Fruit fly (Drosophila melanogaster) whole organism, embryonic: ENCODE data around the gene GstD8.

Source experiments
- Atf6 ChIP-seq: fragments of 200-800 bp; sonication (Bioruptor generic); IDR thresholded peaks from 2 replicates; pipeline ENCODE4 v1.3.6; 2022; ENCODE audit warnings: missing biosample characterization, missing genetic modification characterization
- Awh ChIP-seq: fragments of 200-800 bp; sonication (Bioruptor generic); IDR thresholded peaks from 2 replicates; pipeline ENCODE4, ENCODE4 v1.3.6; 2022; ENCODE audit warnings: missing biosample characterization, missing genetic modification characterization
- CG11695 ChIP-seq: fragments of 200-800 bp; sonication (Bioruptor generic); IDR thresholded peaks from 3 replicates; pipeline ENCODE4 v1.3.6; 2022; ENCODE audit warnings: missing biosample characterization, missing genetic modification characterization
- CG12155 ChIP-seq: fragments of 200-800 bp; sonication (Bioruptor generic); optimal IDR thresholded peaks from 3 replicates; lab custom pipeline; 2016; ENCODE audit warnings: missing biosample characterization, missing genetic modification characterization
- CG12744 ChIP-seq: fragments of 200-800 bp; sonication (Bioruptor generic); optimal IDR thresholded peaks from 2 replicates; lab custom pipeline; 2016; ENCODE audit warnings: missing biosample characterization, missing genetic modification characterization
- CG13296 ChIP-seq: fragments of 200-800 bp; sonication (Bioruptor generic); optimal IDR thresholded peaks from 3 replicates; lab custom pipeline; 2018; ENCODE audit warnings: missing biosample characterization, mild to moderate bottlenecking, missing genetic modification characterization
- CG14014 ChIP-seq: fragments of 200-800 bp; sonication (Bioruptor generic); IDR thresholded peaks from 2 replicates; pipeline ENCODE4 v1.3.6; 2022; ENCODE audit warnings: missing biosample characterization, missing genetic modification characterization
- CG14965 ChIP-seq: fragments of 200-800 bp; sonication (Bioruptor generic); optimal IDR thresholded peaks from 2 replicates; lab custom pipeline; 2016; ENCODE audit warnings: missing biosample characterization, missing genetic modification characterization, borderline replicate concordance
- CG15269 ChIP-seq: fragments of 200-800 bp; sonication (Bioruptor generic); optimal IDR thresholded peaks from 2 replicates; lab custom pipeline; 2018; ENCODE audit warnings: missing biosample characterization, mild to moderate bottlenecking, missing genetic modification characterization, moderate library complexity
- CG17361 ChIP-seq: fragments of 200-800 bp; sonication (Bioruptor generic); IDR thresholded peaks from 3 replicates; pipeline ENCODE4 v1.3.6; 2022; ENCODE audit warnings: missing biosample characterization, missing genetic modification characterization
- CG17912 ChIP-seq: fragments of 200-800 bp; sonication (Bioruptor generic); optimal IDR thresholded peaks from 2 replicates; lab custom pipeline; 2018; ENCODE audit warnings: missing biosample characterization, mild to moderate bottlenecking, missing genetic modification characterization
- CG30431 ChIP-seq: fragments of 200-800 bp; sonication (Bioruptor generic); optimal IDR thresholded peaks from 2 replicates; lab custom pipeline; 2017; ENCODE audit warnings: missing biosample characterization, missing genetic modification characterization
- CG32767 ChIP-seq: fragments of 200-800 bp; sonication (Bioruptor generic); IDR thresholded peaks from 2 replicates; pipeline ENCODE4 v1.3.6; 2022; ENCODE audit warnings: missing biosample characterization, missing genetic modification characterization
- CG5180 ChIP-seq: fragments of 200-800 bp; sonication (Bioruptor generic); optimal IDR thresholded peaks from 3 replicates; lab custom pipeline; 2017; ENCODE audit warnings: missing biosample characterization, missing genetic modification characterization, mild to moderate bottlenecking, moderate library complexity, missing genetic modification reagents
- CG6683 ChIP-seq: fragments of 200-800 bp; sonication (Bioruptor generic); optimal IDR thresholded peaks from 2 replicates; lab custom pipeline; 2017; ENCODE audit warnings: missing biosample characterization, mild to moderate bottlenecking, missing genetic modification characterization, missing genetic modification reagents
- CG6765 ChIP-seq: fragments of 200-800 bp; sonication (Bioruptor generic); optimal IDR thresholded peaks from 3 replicates; lab custom pipeline; 2017; ENCODE audit warnings: missing biosample characterization, mild to moderate bottlenecking, missing genetic modification characterization
- CG6854 ChIP-seq: fragments of 200-800 bp; sonication (Bioruptor generic); optimal IDR thresholded peaks from 3 replicates; lab custom pipeline; 2017; ENCODE audit warnings: missing biosample characterization, mild to moderate bottlenecking, missing genetic modification characterization
- CG8359 ChIP-seq: fragments of 200-800 bp; sonication (Bioruptor generic); optimal IDR thresholded peaks from 2 replicates; lab custom pipeline; 2017; ENCODE audit warnings: missing biosample characterization, mild to moderate bottlenecking, missing genetic modification characterization, borderline replicate concordance
- CG8388 ChIP-seq: fragments of 200-800 bp; sonication (Bioruptor generic); optimal IDR thresholded peaks from 2 replicates; lab custom pipeline; 2019; ENCODE audit warnings: missing biosample characterization, mild to moderate bottlenecking, missing genetic modification characterization, moderate library complexity
- CG8924 ChIP-seq: fragments of 200-800 bp; optimal IDR thresholded peaks from 3 replicates; lab custom pipeline; 2019; ENCODE audit warnings: missing biosample characterization, mild to moderate bottlenecking, missing genetic modification characterization, moderate library complexity
- CG9817 ChIP-seq: fragments of 200-800 bp; sonication (Bioruptor generic); optimal IDR thresholded peaks from 2 replicates; lab custom pipeline; 2018; ENCODE audit warnings: missing biosample characterization, mild to moderate bottlenecking, missing genetic modification characterization, moderate library complexity
- Chrac-16 ChIP-seq: fragments of 200-800 bp; sonication (Bioruptor generic); optimal IDR thresholded peaks from 3 replicates; lab custom pipeline; 2016; ENCODE audit warnings: missing biosample characterization, missing genetic modification characterization
- CrebB ChIP-seq: fragments of 200-800 bp; sonication (Bioruptor generic); optimal IDR thresholded peaks from 3 replicates; lab custom pipeline; 2018; ENCODE audit warnings: missing biosample characterization, mild to moderate bottlenecking, missing genetic modification characterization
- Dip2 ChIP-seq: fragments of 200-800 bp; sonication (Bioruptor generic); IDR thresholded peaks from 2 replicates; pipeline ENCODE4 v1.3.6; 2022; ENCODE audit warnings: missing biosample characterization, missing genetic modification characterization
- E2f1 ChIP-seq: fragments of 200-800 bp; sonication (Bioruptor generic); IDR thresholded peaks from 2 replicates; pipeline ENCODE4 v1.3.6; 2022; ENCODE audit warnings: missing biosample characterization, missing genetic modification characterization
- E2f2 ChIP-seq: fragments of 200-800 bp; sonication (Bioruptor generic); IDR thresholded peaks from 2 replicates; pipeline ENCODE4 v1.3.6; 2022; ENCODE audit warnings: missing biosample characterization, missing genetic modification characterization
- Elba2 ChIP-seq: fragments of 200-800 bp; sonication (Bioruptor generic); optimal IDR thresholded peaks from 3 replicates; lab custom pipeline; 2016; ENCODE audit warnings: missing biosample characterization, missing genetic modification characterization
- Fer2 ChIP-seq: fragments of 200-800 bp; sonication (Bioruptor generic); optimal IDR thresholded peaks from 2 replicates; lab custom pipeline; 2018; ENCODE audit warnings: missing biosample characterization, mild to moderate bottlenecking, missing genetic modification characterization, moderate library complexity
- GATAe ChIP-seq: fragments of 200-800 bp; sonication (Bioruptor generic); conservative IDR thresholded peaks from 2 replicates; pipeline ENCODE4 v1.3.6; 2022; ENCODE audit warnings: missing biosample characterization, missing genetic modification characterization
- Gsc ChIP-seq: fragments of 200-800 bp; sonication (Bioruptor generic); IDR thresholded peaks from 2 replicates; pipeline ENCODE4 v1.3.6; 2022; ENCODE audit warnings: missing biosample characterization, missing genetic modification characterization
- HLH4C ChIP-seq: fragments of 200-800 bp; sonication (Bioruptor generic); IDR thresholded peaks from 3 replicates; pipeline ENCODE4 v1.3.6; 2022; ENCODE audit warnings: missing biosample characterization, missing genetic modification characterization; ENCODE audit not compliant: partially characterized antibody
- NfI ChIP-seq: fragments of 200-800 bp; sonication (Bioruptor generic); optimal IDR thresholded peaks from 3 replicates; lab custom pipeline; 2018; ENCODE audit warnings: missing biosample characterization, mild to moderate bottlenecking, missing genetic modification characterization, moderate library complexity
- PHDP ChIP-seq: fragments of 200-800 bp; sonication (Bioruptor generic); optimal IDR thresholded peaks from 3 replicates; lab custom pipeline; 2018; ENCODE audit warnings: missing biosample characterization, mild to moderate bottlenecking, missing genetic modification characterization, moderate library complexity
- Pdp1 ChIP-seq, 2 experiments: fragments of 200-800 bp; sonication (Bioruptor generic); optimal IDR thresholded peaks; 3 replicates each; lab custom pipeline; 2016; ENCODE audit warnings: missing biosample characterization in 2 of 2, missing genetic modification characterization in 2 of 2, mild to moderate bottlenecking in 1 of 2, moderate library complexity in 1 of 2
- Rfx ChIP-seq: fragments of 200-800 bp; sonication (Bioruptor generic); IDR thresholded peaks from 2 replicates; pipeline ENCODE4 v1.3.6; 2022; ENCODE audit warnings: missing biosample characterization, missing genetic modification characterization
- Xbp1 ChIP-seq: fragments of 200-800 bp; sonication (Bioruptor generic); optimal IDR thresholded peaks from 3 replicates; lab custom pipeline; 2016; ENCODE audit warnings: missing biosample characterization, mild to moderate bottlenecking, missing genetic modification characterization
- bab2 ChIP-seq: fragments of 200-800 bp; sonication (Bioruptor generic); optimal IDR thresholded peaks from 2 replicates; lab custom pipeline; 2016; ENCODE audit warnings: missing biosample characterization, missing genetic modification characterization
- cato ChIP-seq: fragments of 200-800 bp; sonication (Bioruptor generic); optimal IDR thresholded peaks from 2 replicates; lab custom pipeline; 2016; ENCODE audit warnings: missing biosample characterization, missing genetic modification characterization, borderline replicate concordance
- cwo ChIP-seq: fragments of 200-800 bp; sonication (Bioruptor generic); optimal IDR thresholded peaks from 3 replicates; lab custom pipeline; 2017; ENCODE audit warnings: missing biosample characterization, missing genetic modification characterization, mild to moderate bottlenecking, moderate library complexity, missing genetic modification reagents
- esg ChIP-seq: fragments of 200-800 bp; sonication (Bioruptor generic); conservative IDR thresholded peaks from 2 replicates; pipeline ENCODE4 v1.3.6; 2022; ENCODE audit warnings: missing biosample characterization, missing genetic modification characterization
- hkb ChIP-seq, 2 experiments: fragments of 200-800 bp in 1 of 2; fragments of >200 bp in 1 of 2; sonication (Bioruptor generic) in 1 of 2; IDR thresholded peaks in 1 of 2; optimal IDR thresholded peaks in 1 of 2; 2 replicates each; pipeline versions ENCODE4 v1.3.6 to Lab custom; 2017 to 2022; ENCODE audit warnings: missing biosample characterization in 1 of 2, missing genetic modification characterization in 1 of 2
- kay ChIP-seq: fragments of 200-800 bp; sonication (Bioruptor generic); optimal IDR thresholded peaks from 2 replicates; lab custom pipeline; 2016; ENCODE audit warnings: missing biosample characterization, missing genetic modification characterization
- luna ChIP-seq: fragments of 200-800 bp; sonication (Bioruptor generic); optimal IDR thresholded peaks from 2 replicates; lab custom pipeline; 2016; ENCODE audit warnings: missing biosample characterization, missing genetic modification characterization
- nerfin-1 ChIP-seq: fragments of 200-800 bp; sonication (Bioruptor generic); optimal IDR thresholded peaks from 3 replicates; lab custom pipeline; 2019; ENCODE audit warnings: missing biosample characterization, mild to moderate bottlenecking, missing genetic modification characterization, moderate library complexity
- odd ChIP-seq: fragments of 200-800 bp; sonication (Bioruptor generic); optimal IDR thresholded peaks from 2 replicates; lab custom pipeline; 2017; ENCODE audit warnings: missing biosample characterization, mild to moderate bottlenecking, missing genetic modification characterization
- pb ChIP-seq: fragments of 200-800 bp; sonication (Bioruptor generic); optimal IDR thresholded peaks from 3 replicates; lab custom pipeline; 2016; ENCODE audit warnings: missing biosample characterization, missing genetic modification characterization
- tgo ChIP-seq: fragments of 200-800 bp; sonication (Bioruptor generic); IDR thresholded peaks from 3 replicates; pipeline ENCODE4 v1.3.6; 2022; ENCODE audit warnings: missing biosample characterization, missing genetic modification characterization
- tll ChIP-seq, 2 experiments: fragments of 200-800 bp in 1 of 2; fragments of >200 bp in 1 of 2; sonication (Bioruptor generic) in 1 of 2; optimal IDR thresholded peaks; 2 replicates each; lab custom pipeline; 2017 to 2019; ENCODE audit warnings: missing biosample characterization in 2 of 2, missing genetic modification characterization in 2 of 2, mild to moderate bottlenecking in 1 of 2, moderate library complexity in 1 of 2
- twi ChIP-seq: fragments of 200-800 bp; optimal IDR thresholded peaks from 2 replicates; lab custom pipeline; 2019; ENCODE audit warnings: missing biosample characterization, mild to moderate bottlenecking, missing genetic modification characterization, moderate library complexity

The GstD8 gene

DNA sequence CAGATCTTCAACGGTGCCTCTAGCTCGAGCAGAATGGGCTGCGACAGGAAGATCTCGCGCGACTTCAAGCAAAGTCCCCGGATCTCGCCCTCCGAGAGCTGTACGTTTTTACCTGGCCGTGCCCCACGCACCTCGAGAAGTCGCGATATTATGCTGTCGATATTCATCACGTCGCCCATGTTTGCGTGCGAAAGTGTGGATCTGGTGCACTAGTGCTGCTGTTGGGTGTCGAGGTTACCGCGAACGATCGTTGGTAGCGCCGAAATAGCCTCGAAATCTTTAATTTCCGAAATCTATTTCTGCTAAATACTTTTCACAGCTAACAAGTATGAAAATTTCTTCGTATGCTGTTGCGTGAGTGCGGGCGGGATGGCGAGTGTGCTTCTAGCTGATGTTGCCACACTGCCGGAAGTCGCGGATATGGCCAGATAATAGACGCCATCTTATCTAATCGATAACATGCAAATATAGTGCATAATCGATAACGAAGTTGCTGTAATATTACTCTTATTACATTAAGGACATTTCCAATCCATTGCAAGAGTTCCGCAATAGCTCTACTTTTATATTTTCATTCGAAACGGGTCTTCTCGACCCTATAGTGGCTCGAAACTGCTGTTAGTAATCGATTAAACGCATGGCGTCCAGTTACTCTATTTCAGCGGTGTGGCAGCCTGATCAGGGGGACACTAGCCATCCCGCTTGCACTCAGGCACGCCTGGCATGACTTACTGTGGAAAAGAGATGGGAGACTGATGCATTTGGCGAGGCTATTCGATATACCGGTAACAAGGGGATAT, 45.9 kb downstream of the GstD8 start, which contains the start of gene Pp1-87B (continued):
- TF ChIP-seq Fer2 (tag; lab: Kevin White, UChicago) (no peak), HLH4C (peak; percentile 66; the same call in 2 of the 3 replicates), CG14014 (no peak), twi (tag; lab: Kevin White, UChicago) (peak; percentile 28), cato (GFP tag; lab: Kevin White, UChicago) (no peak), Chrac-16 (GFP tag; lab: Kevin White, UChicago) (no peak), CG8359 (GFP tag; lab: Kevin White, UChicago) (no peak), Awh (GFP tag; lab: Robert Waterston, UW) (no peak), pb (GFP tag; lab: Kevin White, UChicago) (no peak), CG8388 (no peak), CG12744 (GFP tag; lab: Kevin White, UChicago) (no peak), CG11695 (GFP tag; lab: Robert Waterston, UW) (no peak), CG15269 (tag; lab: Kevin White, UChicago) (no peak), CG17912 (GFP tag; lab: Kevin White, UChicago) (no peak), GATAe (no peak), Pdp1 (GFP tag; optimal IDR thresholded peaks at IDR 0.05; lab: Kevin White, UChicago) (peak in 1 of 2 experiments; percentile 73), Xbp1 (peak; percentile 4), CG13296 (GFP tag; lab: Kevin White, UChicago) (no peak), CG6854 (no peak), nerfin-1 (tag; lab: Kevin White, UChicago) (no peak), luna (GFP tag; lab: Kevin White, UChicago) (no peak), cwo (GFP tag; lab: Kevin White, UChicago) (no peak), bab2 (GFP tag; lab: Kevin White, UChicago) (no peak), hkb (optimal IDR thresholded peaks at IDR 0.05; lab: Kevin White, UChicago) (peak; percentile 92), hkb (GFP tag; IDR thresholded peaks at IDR 0.05; lab: Robert Waterston, UW) (no peak), CG12155 (GFP tag; lab: Kevin White, UChicago) (no peak), kay (no peak), CG6765 (GFP tag; lab: Kevin White, UChicago) (no peak), Dip2 (GFP tag; lab: Robert Waterston, UW) (no peak), CG8924 (tag; lab: Kevin White, UChicago) (peak; percentile 43), CG9817 (no peak), Gsc (GFP tag; lab: Robert Waterston, UW) (no peak), CG14965 (no peak), E2f1 (no peak), tll (GFP tag; optimal IDR thresholded peaks at IDR 0.05; lab: Kevin White, UChicago) (peak; percentile 40 to 98), CG17361 (GFP tag; lab: Robert Waterston, UW) (peak; percentile 80), Atf6 (GFP tag; lab: Robert Waterston, UW) (no peak), NfI (no peak), E2f2 (no peak), CG5180 (GFP tag; lab: Kevin White, UChicago) (no peak), tgo (GFP tag; lab: Robert Waterston, UW) (no peak), PHDP (no peak), odd (GFP tag; lab: Kevin White, UChicago) (no peak), CrebB (tag; lab: Kevin White, UChicago) (no peak), CG32767 (no peak), CG30431 (GFP tag; lab: Kevin White, UChicago) (no peak), CG6683 (GFP tag; lab: Kevin White, UChicago) (no peak), esg (GFP tag; lab: Robert Waterston, UW) (no peak), Elba2 (peak; percentile 98), Rfx (GFP tag; lab: Robert Waterston, UW) (no peak)
